Worm (Caenorhabditis elegans) whole organism, early embryonic: Measurements from ENCODE around the gene sahd-1.

ENCODE experiments used
- ceh-13 ChIP-seq: fragments of 200-800 bp; sonication (Bioruptor generic); optimal IDR thresholded peaks from 2 replicates; lab custom pipeline; 2018; ENCODE audit warnings: mild to moderate bottlenecking, missing genetic modification characterization, missing compliant biosample characterization
- tra-4 ChIP-seq: sonication (generic microtip); optimal IDR thresholded peaks from 2 replicates; lab custom pipeline; 2017; ENCODE audit warnings: missing genetic modification characterization, missing compliant biosample characterization

DNA sequence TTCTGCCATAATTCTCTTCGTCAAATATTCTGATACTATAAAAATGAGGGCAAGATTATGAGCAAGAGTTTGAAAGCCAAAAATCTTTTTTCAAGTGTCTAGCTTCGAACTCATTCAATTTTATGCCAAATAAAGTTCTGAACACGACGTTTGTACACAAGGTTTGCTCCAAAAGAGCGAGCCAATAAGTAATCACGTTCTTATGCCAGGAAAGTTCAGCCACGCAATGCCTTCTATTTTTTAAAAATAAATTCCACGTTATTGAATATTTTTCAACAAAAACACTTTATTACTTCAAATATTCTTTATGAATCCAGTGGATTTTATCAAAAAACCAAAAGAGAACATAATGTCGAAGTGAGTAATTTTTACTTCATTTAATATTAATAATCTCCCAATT is 26.9 kb downstream of the sahd-1 start, which contains the start of gene nep-5:
- no peak for TF ChIP-seq tra-4 (tag; lab: Kevin White, UChicago)
- TF ChIP-seq ceh-13 (GFP tag; lab: Kevin White, UChicago): no peak
